Worm (Caenorhabditis elegans) whole organism, late embryonic: ENCODE data around the gene dmd-6.

Source experiments
- ama-1 ChIP-seq: fragments of 150-350 bp; optimal IDR thresholded peaks from 2 replicates; lab custom pipeline; 2014
- ceh-14 ChIP-seq: sonication (generic microtip); optimal IDR thresholded peaks from 2 replicates; lab custom pipeline; 2016; ENCODE audit warnings: missing genotype, missing genetic modification characterization, missing compliant biosample characterization
- ceh-31 ChIP-seq: sonication (generic microtip); optimal IDR thresholded peaks from 2 replicates; lab custom pipeline; 2016; ENCODE audit warnings: missing genetic modification characterization, missing compliant biosample characterization
- hlh-8 ChIP-seq: sonication (generic microtip); optimal IDR thresholded peaks from 2 replicates; lab custom pipeline; 2016; ENCODE audit warnings: missing genotype, missing genetic modification characterization, missing compliant biosample characterization
- nfya-1 ChIP-seq: sonication (generic microtip); optimal IDR thresholded peaks from 2 replicates; lab custom pipeline; 2017; ENCODE audit warnings: missing genetic modification characterization, mild to moderate bottlenecking, missing compliant biosample characterization, antibody characterized with exemption, moderate library complexity
- nhr-11 ChIP-seq: fragments of 150-350 bp; optimal IDR thresholded peaks from 2 replicates; lab custom pipeline; 2014; ENCODE audit warnings: missing biosample characterization, missing genetic modification characterization
- npax-4 ChIP-seq: sonication (generic microtip); optimal IDR thresholded peaks from 2 replicates; lab custom pipeline; 2016; ENCODE audit warnings: missing genetic modification characterization, missing compliant biosample characterization
- odd-2 ChIP-seq: sonication (generic microtip); optimal IDR thresholded peaks from 2 replicates; lab custom pipeline; 2017; ENCODE audit warnings: antibody characterized with exemption, mild to moderate bottlenecking, missing genetic modification characterization, missing compliant biosample characterization
- rnt-1 ChIP-seq: sonication (generic microtip); optimal IDR thresholded peaks from 2 replicates; lab custom pipeline; 2016; ENCODE audit warnings: missing genetic modification characterization, missing compliant biosample characterization
- ztf-16 ChIP-seq: sonication (generic microtip); optimal IDR thresholded peaks from 2 replicates; lab custom pipeline; 2017; ENCODE audit warnings: missing genetic modification characterization, missing compliant biosample characterization

- TF ChIP-seq ceh-31 (tag; lab: Kevin White, UChicago) (no peak), npax-4 (tag; lab: Kevin White, UChicago) (no peak), nhr-11 (tag; lab: Kevin White, UChicago) (no peak), ztf-16 (tag; lab: Kevin White, UChicago) (no peak), rnt-1 (tag; lab: Kevin White, UChicago) (no peak), ama-1 (lab: Kevin White, UChicago) (no peak), hlh-8 (no peak), nfya-1 (tag; lab: Kevin White, UChicago) (no peak), odd-2 (tag; lab: Kevin White, UChicago) (no peak), ceh-14 (tag; lab: Kevin White, UChicago) (no peak)
These were observed 42.0 kb upstream of the dmd-6 start, which contains the start of the genes Y57G11B.3 and Y57G11B.5 for ce11 chrIV:14574282-14574869.
